Fruit fly (Drosophila melanogaster): ENCODE results near the gene mge.

The mge gene

dm6 chr3L:3928205-3928942 is 18.6 kb upstream of the mge start (continued):
- TF ChIP-seq lilli (GFP tag; optimal IDR thresholded peaks at IDR 0.05) (peak; percentile 95), CG7556 (GFP tag; optimal IDR thresholded peaks at IDR 0.05) (peak; percentile 82), NFAT (GFP tag; IDR thresholded peaks at IDR 0.05) (peak; percentile 83), CG10565 (GFP tag; optimal IDR thresholded peaks at IDR 0.05) (no peak), mirr (GFP tag; optimal IDR thresholded peaks at IDR 0.05) (peak; percentile 93), jigr1 (GFP tag; IDR thresholded peaks at IDR 0.05) (0 out of 3 replicates have a peak, but pooled peaks have one; percentile 23), nerfin-1 (tag; optimal IDR thresholded peaks at IDR 0.05) (peak; percentile 62), Meics (GFP tag; optimal IDR thresholded peaks at IDR 0.05) (peak; percentile 93), CG4360 (GFP tag; IDR thresholded peaks at IDR 0.05) (no peak), CG7928 (GFP tag; optimal IDR thresholded peaks at IDR 0.05) (peak; percentile 57), gsb-n (tag; optimal IDR thresholded peaks at IDR 0.05) (no peak), Atf3 (GFP tag; optimal IDR thresholded peaks at IDR 0.05) (peak; percentile 64), CG30403 (GFP tag; optimal IDR thresholded peaks at IDR 0.05) (peak; percentile 85), CG33557 (GFP tag; optimal IDR thresholded peaks at IDR 0.05) (no peak), Stat92E (GFP tag; optimal IDR thresholded peaks at IDR 0.05) (no peak), sug (tag; optimal IDR thresholded peaks at IDR 0.05) (peak; percentile 86), Nf-YB (GFP tag; optimal IDR thresholded peaks at IDR 0.05) (peak; percentile 59), dysf (GFP tag; IDR thresholded peaks at IDR 0.05) (peak; percentile 90), schlank (tag; optimal IDR thresholded peaks at IDR 0.05) (peak; percentile 85), hb (GFP tag; IDR thresholded peaks at IDR 0.05; ENCODE audit: partially characterized antibody) (no peak), az2 (GFP tag; optimal IDR thresholded peaks at IDR 0.05) (peak; percentile 83), Sox100B (GFP tag; optimal IDR thresholded peaks at IDR 0.05) (peak; percentile 66), p53 (GFP tag; optimal IDR thresholded peaks at IDR 0.05) (peak; percentile 18), yki (optimal IDR thresholded peaks at IDR 0.05) (no peak), ind (GFP tag; optimal IDR thresholded peaks at IDR 0.05) (peak; percentile 87), CG11093 (GFP tag; IDR thresholded peaks at IDR 0.05) (peak; percentile 68; the same call in 2 of the 3 replicates), so (GFP tag; IDR thresholded peaks at IDR 0.05) (peak; percentile 81), ranshi (GFP tag; IDR thresholded peaks at IDR 0.05) (peak; percentile 85), Myb (GFP tag; optimal IDR thresholded peaks at IDR 0.05) (peak; percentile 73), CG7987 (GFP tag; optimal IDR thresholded peaks at IDR 0.05) (peak; percentile 42), Hsf (GFP tag; optimal IDR thresholded peaks at IDR 0.05) (peak; percentile 88), D (optimal IDR thresholded peaks at IDR 0.05) (no peak), D (GFP tag; optimal IDR thresholded peaks at IDR 0.05) (peak; percentile 40), nmo (GFP tag; optimal IDR thresholded peaks at IDR 0.05) (peak; percentile 82), corto (GFP tag; optimal IDR thresholded peaks at IDR 0.05) (peak; percentile 31), insv (GFP tag; optimal IDR thresholded peaks at IDR 0.05) (peak in 1 of 2 experiments; percentile 29), Dll (GFP tag; IDR thresholded peaks at IDR 0.05; ENCODE audit: partially characterized antibody) (no peak), bab2 (GFP tag; optimal IDR thresholded peaks at IDR 0.05) (peak; percentile 89), Sox102F (GFP tag; optimal IDR thresholded peaks at IDR 0.05) (peak; percentile 87), CG9437 (GFP tag; optimal IDR thresholded peaks at IDR 0.05) (peak; percentile 63), aop (GFP tag; IDR thresholded peaks at IDR 0.05) (no peak), CG10366 (GFP tag; IDR thresholded peaks at IDR 0.05) (peak; percentile 90), MESR4 (GFP tag; optimal IDR thresholded peaks at IDR 0.05) (peak; percentile 9), cwo (GFP tag; optimal IDR thresholded peaks at IDR 0.05) (peak; percentile 89), disco-r (GFP tag; optimal IDR thresholded peaks at IDR 0.05) (peak; percentile 67), MTF-1 (GFP tag; optimal IDR thresholded peaks at IDR 0.05; ENCODE audit: borderline replicate concordance) (peak; percentile 67), BEAF-32 (GFP tag; optimal IDR thresholded peaks at IDR 0.05) (no peak), gem (tag; optimal IDR thresholded peaks at IDR 0.05) (peak; percentile 87), Med (GFP tag) (peak; percentile 99)

Measured in whole organism, embryonic.